Worm (Caenorhabditis elegans) whole organism, early embryonic: Measurements from ENCODE around the gene lsy-27.

Experiments used
- ama-1 ChIP-seq: fragments of 150-350 bp; optimal IDR thresholded peaks from 2 replicates; lab custom pipeline; 2014
- ceh-36 ChIP-seq: sonication (generic microtip); optimal IDR thresholded peaks from 2 replicates; lab custom pipeline; 2016; ENCODE audit warnings: missing genetic modification characterization, inconsistent platforms, missing compliant biosample characterization
- ets-7 ChIP-seq: sonication (generic microtip); optimal IDR thresholded peaks from 2 replicates; lab custom pipeline; 2016; ENCODE audit warnings: missing genotype, missing genetic modification characterization, missing compliant biosample characterization
- flt-1 ChIP-seq: fragments of 200-800 bp; sonication (Bioruptor generic); IDR thresholded peaks from 2 replicates; pipeline ENCODE4 v1.3.6; 2022; ENCODE audit warnings: missing genetic modification characterization, missing compliant biosample characterization
- hmbx-1 ChIP-seq: sonication (generic microtip); optimal IDR thresholded peaks from 2 replicates; lab custom pipeline; 2016; ENCODE audit warnings: mild to moderate bottlenecking, missing genetic modification characterization, missing compliant biosample characterization
- hnd-1 ChIP-seq: sonication (generic microtip); optimal IDR thresholded peaks from 2 replicates; lab custom pipeline; 2016; ENCODE audit warnings: missing genetic modification characterization, missing compliant biosample characterization
- scrt-1 ChIP-seq: fragments of 200-800 bp; sonication (Bioruptor generic); IDR thresholded peaks from 2 replicates; pipeline ENCODE4 v1.3.6; 2022; ENCODE audit warnings: missing genetic modification characterization, missing compliant biosample characterization
- sea-1 ChIP-seq: fragments of 200-800 bp; sonication (Bioruptor generic); conservative IDR thresholded peaks from 2 replicates; pipeline ENCODE4 v1.3.6; 2022; ENCODE audit warnings: missing genetic modification characterization, missing compliant biosample characterization
- tbx-11 ChIP-seq: fragments of 200-800 bp; sonication (Bioruptor generic); IDR thresholded peaks from 2 replicates; pipeline ENCODE4 v1.3.6; 2022; ENCODE audit warnings: missing genetic modification characterization, missing compliant biosample characterization
- tbx-37 ChIP-seq: fragments of 200-800 bp; sonication (Bioruptor generic); conservative IDR thresholded peaks from 2 replicates; pipeline ENCODE4 v1.3.6; 2022; ENCODE audit warnings: missing genetic modification reagents, missing genetic modification characterization, missing compliant biosample characterization

DNA sequence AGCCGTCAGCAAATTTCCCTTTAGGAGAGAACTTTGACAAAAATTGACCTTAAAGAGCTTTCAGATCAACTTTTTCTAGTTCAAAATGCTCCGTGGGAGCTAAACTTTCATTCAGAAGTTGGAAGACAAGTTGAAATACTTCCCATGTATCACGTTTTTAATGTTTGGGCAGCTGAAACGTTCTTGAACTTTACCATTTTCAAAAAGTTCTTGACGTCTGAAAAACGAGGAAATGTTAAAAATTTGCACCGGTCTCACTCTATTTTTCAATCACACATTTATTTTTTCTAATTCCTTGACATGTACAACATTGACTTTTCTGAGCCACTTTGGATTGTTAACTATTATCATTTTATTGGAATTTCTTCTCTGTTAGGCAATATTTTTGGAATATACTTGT is 47.2 kb downstream of the lsy-27 start, which contains the start of gene sri-70:
- no peak for TF ChIP-seq ceh-36 (tag; lab: Kevin White, UChicago)
- no peak for TF ChIP-seq scrt-1
- TF ChIP-seq hmbx-1, result no peak
- TF ChIP-seq ama-1 (lab: Kevin White, UChicago), result no peak
- no peak for TF ChIP-seq tbx-37 (GFP tag; lab: Robert Waterston, UW)
- TF ChIP-seq flt-1 (GFP tag; lab: Robert Waterston, UW), result no peak
- TF ChIP-seq hnd-1 (tag; lab: Kevin White, UChicago), result no peak
- TF ChIP-seq sea-1 (GFP tag; lab: Robert Waterston, UW), result no peak
- TF ChIP-seq tbx-11, result no peak
- TF ChIP-seq ets-7 (tag; lab: Kevin White, UChicago), result no peak
